Fruit fly (Drosophila melanogaster) whole organism, prepupa: ENCODE data around the gene wts.

Experiments used
- Blimp-1 ChIP-seq: fragments of 200-800 bp; sonication (Bioruptor generic); optimal IDR thresholded peaks from 3 replicates; lab custom pipeline; 2017; ENCODE audit warnings: missing biosample characterization, missing genetic modification characterization, mild to moderate bottlenecking, moderate library complexity, missing genetic modification reagents
- CG10669 ChIP-seq: fragments of 200-800 bp; sonication (Bioruptor generic); optimal IDR thresholded peaks from 3 replicates; lab custom pipeline; 2018; ENCODE audit warnings: missing biosample characterization, mild to moderate bottlenecking, missing genetic modification characterization, moderate library complexity
- CG11294 ChIP-seq: fragments of 200-800 bp; sonication (Bioruptor generic); IDR thresholded peaks from 2 replicates; pipeline ENCODE4 v1.3.6; 2022; ENCODE audit warnings: missing biosample characterization, missing genetic modification characterization
- CG11762 ChIP-seq: fragments of 200-800 bp; sonication (Bioruptor generic); optimal IDR thresholded peaks from 3 replicates; lab custom pipeline; 2016; ENCODE audit warnings: missing biosample characterization, missing genetic modification characterization; ENCODE audit not compliant: insufficient read depth
- CG11902 ChIP-seq: fragments of 200-800 bp; sonication (Bioruptor generic); optimal IDR thresholded peaks from 3 replicates; lab custom pipeline; 2016; ENCODE audit warnings: missing biosample characterization, missing genetic modification characterization
- CG15336 ChIP-seq: fragments of 200-800 bp; sonication (Bioruptor generic); IDR thresholded peaks from 2 replicates; pipeline ENCODE4 v1.3.6; 2022; ENCODE audit warnings: missing biosample characterization, missing genetic modification characterization
- CG1621 ChIP-seq: fragments of 200-800 bp; sonication (Bioruptor generic); optimal IDR thresholded peaks from 3 replicates; lab custom pipeline; 2018; ENCODE audit warnings: missing biosample characterization, mild to moderate bottlenecking, missing genetic modification characterization
- CG16779 ChIP-seq: fragments of 200-800 bp; sonication (Bioruptor generic); optimal IDR thresholded peaks from 3 replicates; lab custom pipeline; 2017; ENCODE audit warnings: missing biosample characterization, mild to moderate bottlenecking, missing genetic modification characterization
- CG3032 ChIP-seq: fragments of 200-800 bp; optimal IDR thresholded peaks from 2 replicates; lab custom pipeline; 2019; ENCODE audit warnings: missing biosample characterization, mild to moderate bottlenecking, missing genetic modification characterization, moderate library complexity
- CG31627 ChIP-seq: fragments of 200-800 bp; sonication (Bioruptor generic); optimal IDR thresholded peaks from 3 replicates; lab custom pipeline; 2016; ENCODE audit warnings: missing biosample characterization, missing genetic modification characterization
- CG32006 ChIP-seq: fragments of 200-800 bp; sonication (Bioruptor generic); optimal IDR thresholded peaks from 3 replicates; lab custom pipeline; 2017; ENCODE audit warnings: missing biosample characterization, mild to moderate bottlenecking, missing genetic modification characterization
- CG34406 ChIP-seq: fragments of 200-800 bp; sonication (Bioruptor generic); optimal IDR thresholded peaks from 3 replicates; lab custom pipeline; 2016; ENCODE audit warnings: missing biosample characterization, missing genetic modification characterization
- CG3919 ChIP-seq: fragments of 200-800 bp; sonication (Bioruptor generic); optimal IDR thresholded peaks from 3 replicates; lab custom pipeline; 2016; ENCODE audit warnings: missing biosample characterization, missing genetic modification characterization
- CG4318 ChIP-seq: fragments of 200-800 bp; sonication (Bioruptor generic); optimal IDR thresholded peaks from 3 replicates; lab custom pipeline; 2017; ENCODE audit warnings: missing biosample characterization, mild to moderate bottlenecking, missing genetic modification characterization
- CG6276 ChIP-seq: fragments of 200-800 bp; sonication (Bioruptor generic); optimal IDR thresholded peaks from 2 replicates; lab custom pipeline; 2017; ENCODE audit warnings: missing biosample characterization, mild to moderate bottlenecking, missing genetic modification characterization
- CG6854 ChIP-seq: fragments of 200-800 bp; sonication (Bioruptor generic); optimal IDR thresholded peaks from 2 replicates; lab custom pipeline; 2017; ENCODE audit warnings: missing biosample characterization, mild to moderate bottlenecking, missing genetic modification characterization
- CG7368 ChIP-seq: fragments of 200-800 bp; sonication (Bioruptor generic); optimal IDR thresholded peaks from 3 replicates; lab custom pipeline; 2016; ENCODE audit warnings: missing biosample characterization, missing genetic modification characterization
- CG8119 ChIP-seq: fragments of 200-800 bp; sonication (Bioruptor generic); IDR thresholded peaks from 3 replicates; pipeline ENCODE4 v1.3.6; 2022; ENCODE audit warnings: missing biosample characterization, missing genetic modification characterization
- CG8319 ChIP-seq: fragments of 200-800 bp; sonication (Bioruptor generic); optimal IDR thresholded peaks from 3 replicates; lab custom pipeline; 2016; ENCODE audit warnings: missing biosample characterization, missing genetic modification characterization
- CG8632 ChIP-seq: fragments of 200-800 bp; sonication (Bioruptor generic); optimal IDR thresholded peaks from 3 replicates; lab custom pipeline; 2016; ENCODE audit warnings: missing biosample characterization, missing genetic modification characterization
- CG9139 ChIP-seq: fragments of 200-800 bp; sonication (Bioruptor generic); optimal IDR thresholded peaks from 3 replicates; lab custom pipeline; 2017; ENCODE audit warnings: missing biosample characterization, mild to moderate bottlenecking, missing genetic modification characterization
- Eip75B ChIP-seq: fragments of 200-800 bp; sonication (Bioruptor generic); optimal IDR thresholded peaks from 3 replicates; lab custom pipeline; 2016; ENCODE audit warnings: missing biosample characterization, missing genetic modification characterization
- Eip78C ChIP-seq: fragments of 200-800 bp; sonication (Bioruptor generic); peaks from one replicate; lab custom pipeline; 2016; ENCODE audit warnings: missing biosample characterization, missing genetic modification characterization
- Eip93F ChIP-seq: fragments of 200-800 bp; sonication (Bioruptor generic); optimal IDR thresholded peaks from 2 replicates; lab custom pipeline; 2016; ENCODE audit warnings: missing biosample characterization, mild to moderate bottlenecking, missing genetic modification characterization
- Ets96B ChIP-seq: fragments of 200-800 bp; optimal IDR thresholded peaks from 2 replicates; lab custom pipeline; 2019; ENCODE audit warnings: missing biosample characterization, mild to moderate bottlenecking, missing genetic modification characterization, moderate library complexity
- Gug ChIP-seq: fragments of 200-800 bp; sonication (Bioruptor generic); IDR thresholded peaks from 2 replicates; pipeline ENCODE4 v1.3.6; 2022; ENCODE audit warnings: missing biosample characterization, missing genetic modification characterization
- Hr38 ChIP-seq: sonication (Bioruptor generic); optimal IDR thresholded peaks from 2 replicates; lab custom pipeline; 2016; ENCODE audit warnings: missing biosample characterization, missing genetic modification characterization
- Hr39 ChIP-seq: fragments of 200-800 bp; sonication (Bioruptor generic); optimal IDR thresholded peaks from 2 replicates; lab custom pipeline; 2016; ENCODE audit warnings: missing biosample characterization, missing genetic modification characterization
- Lpt ChIP-seq: fragments of 200-800 bp; sonication (Bioruptor generic); optimal IDR thresholded peaks from 3 replicates; lab custom pipeline; 2016; ENCODE audit warnings: missing biosample characterization, missing genetic modification characterization
- Met ChIP-seq: fragments of 200-800 bp; sonication (Bioruptor generic); optimal IDR thresholded peaks from 3 replicates; lab custom pipeline; 2016; ENCODE audit warnings: missing biosample characterization, missing genetic modification characterization
- OdsH ChIP-seq: fragments of 200-800 bp; sonication (Bioruptor generic); optimal IDR thresholded peaks from 3 replicates; lab custom pipeline; 2016; ENCODE audit warnings: missing biosample characterization, missing genetic modification characterization
- Smox ChIP-seq: fragments of 200-800 bp; sonication (Bioruptor generic); optimal IDR thresholded peaks from 3 replicates; lab custom pipeline; 2016; ENCODE audit warnings: missing biosample characterization, missing genetic modification characterization
- Sox102F ChIP-seq: fragments of 200-800 bp; sonication (Bioruptor generic); optimal IDR thresholded peaks from 2 replicates; lab custom pipeline; 2016; ENCODE audit warnings: missing biosample characterization, mild to moderate bottlenecking, missing genetic modification characterization
- Sox15 ChIP-seq: fragments of 200-800 bp; sonication (Bioruptor generic); optimal IDR thresholded peaks from 3 replicates; lab custom pipeline; 2016; ENCODE audit warnings: missing biosample characterization, missing genetic modification characterization
- achi ChIP-seq: fragments of 200-800 bp; sonication (Bioruptor generic); optimal IDR thresholded peaks from 3 replicates; lab custom pipeline; 2016; ENCODE audit warnings: missing biosample characterization, missing genetic modification characterization
- acj6 ChIP-seq: fragments of 200-800 bp; sonication (Bioruptor generic); optimal IDR thresholded peaks from 3 replicates; lab custom pipeline; 2016; ENCODE audit warnings: missing biosample characterization, missing genetic modification characterization
- cyc ChIP-seq: fragments of 200-800 bp; sonication (Bioruptor generic); optimal IDR thresholded peaks from 3 replicates; lab custom pipeline; 2016; ENCODE audit warnings: missing biosample characterization, missing genetic modification characterization
- dac ChIP-seq: fragments of 200-800 bp; sonication (Bioruptor generic); optimal IDR thresholded peaks from 2 replicates; lab custom pipeline; 2017; ENCODE audit warnings: missing biosample characterization, mild to moderate bottlenecking, missing genetic modification characterization
- dsx ChIP-seq: fragments of 200-800 bp; optimal IDR thresholded peaks from 3 replicates; lab custom pipeline; 2019; ENCODE audit warnings: missing biosample characterization, mild to moderate bottlenecking, missing genetic modification characterization, moderate library complexity; ENCODE audit not compliant: poor library complexity, severe bottlenecking
- esn ChIP-seq: fragments of 200-800 bp; sonication (Bioruptor generic); optimal IDR thresholded peaks from 2 replicates; lab custom pipeline; 2016; ENCODE audit warnings: missing biosample characterization, mild to moderate bottlenecking, missing genetic modification characterization, moderate library complexity
- fd59A ChIP-seq: fragments of 200-800 bp; sonication (Bioruptor generic); optimal IDR thresholded peaks from 2 replicates; lab custom pipeline; 2017; ENCODE audit warnings: missing biosample characterization, mild to moderate bottlenecking, missing genetic modification characterization, missing genetic modification reagents
- fd85E ChIP-seq: fragments of 200-800 bp; sonication (Bioruptor generic); optimal IDR thresholded peaks from 3 replicates; lab custom pipeline; 2016; ENCODE audit warnings: missing biosample characterization, missing genetic modification characterization
- lz ChIP-seq: fragments of 200-800 bp; sonication (Bioruptor generic); optimal IDR thresholded peaks from 3 replicates; lab custom pipeline; 2016; ENCODE audit warnings: missing biosample characterization, missing genetic modification characterization
- net ChIP-seq: fragments of 200-800 bp; sonication (Bioruptor generic); optimal IDR thresholded peaks from 3 replicates; lab custom pipeline; 2016; ENCODE audit warnings: missing biosample characterization, missing genetic modification characterization
- pdm3 ChIP-seq: fragments of 200-800 bp; sonication (Bioruptor generic); optimal IDR thresholded peaks from 3 replicates; lab custom pipeline; 2016; ENCODE audit warnings: missing biosample characterization, missing genetic modification characterization
- salr ChIP-seq, 2 experiments: fragments of 200-800 bp; sonication (Bioruptor generic); optimal IDR thresholded peaks; 3 replicates each; lab custom pipeline; 2016 to 2018; ENCODE audit warnings: missing biosample characterization in 2 of 2, missing genetic modification characterization in 2 of 2, mild to moderate bottlenecking in 1 of 2
- spab ChIP-seq: fragments of 200-800 bp; sonication (Bioruptor generic); optimal IDR thresholded peaks from 2 replicates; lab custom pipeline; 2017; ENCODE audit warnings: missing biosample characterization, mild to moderate bottlenecking, missing genetic modification characterization, missing genetic modification reagents
- ss ChIP-seq, 2 experiments: fragments of 200-800 bp; sonication (Bioruptor generic); optimal IDR thresholded peaks; 2 replicates in 1 of 2; 3 replicates in 1 of 2; lab custom pipeline; 2017 to 2018; ENCODE audit warnings: mild to moderate bottlenecking in 2 of 2, missing biosample characterization in 2 of 2, missing genetic modification characterization in 2 of 2, moderate library complexity in 1 of 2
- svp ChIP-seq: fragments of 200-800 bp; sonication (Bioruptor generic); peaks from one replicate; lab custom pipeline; 2016; ENCODE audit warnings: missing biosample characterization, missing genetic modification characterization
- topi ChIP-seq: fragments of 200-800 bp; sonication (Bioruptor generic); optimal IDR thresholded peaks from 3 replicates; lab custom pipeline; 2016; ENCODE audit warnings: missing biosample characterization, missing genetic modification characterization
- vri ChIP-seq: fragments of 200-800 bp; sonication (Bioruptor generic); optimal IDR thresholded peaks from 3 replicates; lab custom pipeline; 2016; ENCODE audit warnings: missing biosample characterization, mild to moderate bottlenecking, missing genetic modification characterization

The wts gene

DNA sequence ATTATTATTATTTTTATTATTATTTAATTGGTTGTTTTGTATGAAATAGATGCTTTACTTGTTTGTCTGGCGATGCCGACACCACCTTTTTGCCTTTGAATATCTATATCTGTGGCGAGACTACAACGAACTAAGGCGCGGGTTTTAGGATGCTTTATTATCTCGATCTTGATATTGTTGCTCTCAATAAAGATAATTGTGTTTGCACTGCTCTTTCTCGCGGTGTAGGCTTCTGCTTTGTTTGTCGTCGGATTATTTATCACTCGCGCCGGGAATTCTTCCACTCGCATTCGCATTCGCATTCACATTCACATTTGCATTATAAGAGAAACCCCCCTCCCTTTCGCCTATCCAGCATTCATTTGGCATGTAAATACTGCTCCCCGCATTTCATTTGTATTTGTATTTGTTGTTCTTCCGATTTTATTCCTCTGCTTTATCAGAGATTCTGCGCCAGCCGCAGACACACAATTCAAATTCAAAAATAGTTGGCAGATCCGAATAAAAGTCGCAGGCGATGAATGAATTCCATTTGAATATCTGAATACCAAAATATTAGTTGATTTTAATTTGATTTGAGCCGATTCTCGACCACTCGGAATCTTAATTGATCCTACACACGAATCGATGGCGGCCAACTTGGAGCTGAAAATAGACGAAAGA is 6.0 kb downstream of the wts start:
- peak; percentile 43 for TF ChIP-seq Ets96B (tag; lab: Kevin White, UChicago)
- peak; percentile 16 for TF ChIP-seq CG9139 (GFP tag; lab: Kevin White, UChicago)
- no peak for TF ChIP-seq fd85E (GFP tag; lab: Kevin White, UChicago)
- TF ChIP-seq CG3919 (GFP tag; lab: Kevin White, UChicago), result peak; percentile 58
- TF ChIP-seq CG11294 (GFP tag; lab: Robert Waterston, UW), result 0 out of 2 replicates have a peak, but pooled peaks have one; percentile 15
- TF ChIP-seq CG16779 (tag; lab: Kevin White, UChicago), result peak; percentile 42
- peak; percentile 51 for TF ChIP-seq fd59A (GFP tag; lab: Kevin White, UChicago)
- TF ChIP-seq salr (GFP tag; optimal IDR thresholded peaks at IDR 0.05; lab: Kevin White, UChicago), result peak in 1 of 2 experiments; percentile 55
- TF ChIP-seq acj6 (GFP tag; lab: Kevin White, UChicago), result peak; percentile 49
- no peak for TF ChIP-seq Eip93F (GFP tag; lab: Kevin White, UChicago)
- peak; percentile 46 for TF ChIP-seq CG10669 (GFP tag; lab: Kevin White, UChicago)
- peak; percentile 47 for TF ChIP-seq achi (GFP tag; lab: Kevin White, UChicago)
- peak; percentile 35 for TF ChIP-seq Hr39
- TF ChIP-seq CG7368, result peak; percentile 21
- 0 out of 2 replicates have a peak, but pooled peaks have one; percentile 15 for TF ChIP-seq Gug
- TF ChIP-seq CG34406 (GFP tag; lab: Kevin White, UChicago), result peak; percentile 48
- peak; percentile 45 for TF ChIP-seq CG8319
- TF ChIP-seq CG1621 (tag; lab: Kevin White, UChicago), result peak; percentile 46
- no peak for TF ChIP-seq CG11902 (GFP tag; lab: Kevin White, UChicago)
- peak; percentile 38 for TF ChIP-seq lz (GFP tag; lab: Kevin White, UChicago)
- peak; percentile 49 for TF ChIP-seq vri
- no peak for TF ChIP-seq CG6854 (GFP tag; lab: Kevin White, UChicago)
- TF ChIP-seq CG6276 (GFP tag; lab: Kevin White, UChicago), result peak; percentile 29
- peak; percentile 52 for TF ChIP-seq CG8632 (GFP tag; lab: Kevin White, UChicago)
- peak; percentile 47 for TF ChIP-seq Smox (GFP tag; lab: Kevin White, UChicago)
- peak; percentile 9 for TF ChIP-seq Eip75B (GFP tag; lab: Kevin White, UChicago)
- TF ChIP-seq CG15336 (GFP tag; lab: Robert Waterston, UW), result peak; percentile 58
- peak; percentile 19 for TF ChIP-seq Sox15 (GFP tag; lab: Kevin White, UChicago)
- TF ChIP-seq OdsH (GFP tag; lab: Kevin White, UChicago), result peak; percentile 29
- TF ChIP-seq pdm3 (GFP tag; lab: Kevin White, UChicago), result peak; percentile 9
- peak; percentile 36 for TF ChIP-seq cyc
- peak; percentile 20 to 26 for TF ChIP-seq ss (GFP tag; optimal IDR thresholded peaks at IDR 0.05; lab: Kevin White, UChicago)
- peak; percentile 51 for TF ChIP-seq topi (GFP tag; lab: Kevin White, UChicago)
- TF ChIP-seq net, result peak; percentile 52
- peak; percentile 54 for TF ChIP-seq Lpt (GFP tag; lab: Kevin White, UChicago)
- no peak for TF ChIP-seq CG4318 (GFP tag; lab: Kevin White, UChicago)
- peak; percentile 42; the same call in 1 of the 3 replicates for TF ChIP-seq CG8119
- no peak for TF ChIP-seq CG11762
- TF ChIP-seq Sox102F (GFP tag; lab: Kevin White, UChicago), result peak; percentile 48
- TF ChIP-seq CG31627 (GFP tag; lab: Kevin White, UChicago), result peak; percentile 29
- TF ChIP-seq CG3032 (tag; lab: Kevin White, UChicago), result peak; percentile 57
- TF ChIP-seq dac, result peak; percentile 24
- TF ChIP-seq dsx (GFP tag; lab: Kevin White, UChicago), result peak; percentile 56
- TF ChIP-seq Blimp-1 (GFP tag; lab: Kevin White, UChicago), result peak; percentile 28
- TF ChIP-seq CG32006 (GFP tag; lab: Kevin White, UChicago), result peak; percentile 60
- peak; percentile 85 for TF ChIP-seq Eip78C (GFP tag; lab: Kevin White, UChicago)
- TF ChIP-seq spab (GFP tag; lab: Kevin White, UChicago), result peak; percentile 23
- TF ChIP-seq Met, result peak; percentile 27
- TF ChIP-seq Hr38 (GFP tag; lab: Kevin White, UChicago), result no peak
- peak; percentile 60 for TF ChIP-seq esn (GFP tag; lab: Kevin White, UChicago)
- peak; percentile 77 for TF ChIP-seq svp (GFP tag; lab: Kevin White, UChicago)
